Worm (Caenorhabditis elegans) whole organism, L1 larva: ENCODE results near the gene C34B4.2.

Experiments
- aly-2 ChIP-seq: fragments of 150-350 bp; optimal IDR thresholded peaks from 2 replicates; lab custom pipeline; 2014; ENCODE audit warnings: missing biosample characterization, missing genetic modification characterization
- ama-1 ChIP-seq: fragments of 150-350 bp; optimal IDR thresholded peaks from 2 replicates; lab custom pipeline; 2014
- blmp-1 ChIP-seq: fragments of 150-350 bp; optimal IDR thresholded peaks from 2 replicates; lab custom pipeline; 2014; ENCODE audit warnings: missing biosample characterization, missing genetic modification characterization
- elt-3 ChIP-seq, 6 experiments: fragments of 150-350 bp in 1 of 6; sonication (generic microtip); optimal IDR thresholded peaks; 2 replicates each; lab custom pipeline; 2017 to 2018; ENCODE audit warnings: missing biosample characterization in 6 of 6, missing genetic modification characterization in 6 of 6, inconsistent platforms in 1 of 6
- fkh-4 ChIP-seq: sonication (generic microtip); optimal IDR thresholded peaks from 2 replicates; lab custom pipeline; 2016; ENCODE audit warnings: missing compliant biosample characterization, missing genetic modification characterization, borderline replicate concordance
- lsy-2 ChIP-seq, 2 experiments: fragments of 150-350 bp; optimal IDR thresholded peaks; 2 replicates each; lab custom pipeline; 2014; ENCODE audit warnings: missing biosample characterization in 2 of 2, missing genetic modification characterization in 2 of 2
- mdl-1 ChIP-seq, 2 experiments: fragments of 150-350 bp; optimal IDR thresholded peaks; 2 replicates each; lab custom pipeline; 2014 to 2017; ENCODE audit warnings: missing biosample characterization in 2 of 2, missing genetic modification characterization in 2 of 2, inconsistent platforms in 1 of 2
- nhr-12 ChIP-seq: sonication (generic microtip); optimal IDR thresholded peaks from 2 replicates; lab custom pipeline; 2017; ENCODE audit warnings: missing biosample characterization, missing genetic modification characterization
- pqm-1 ChIP-seq: sonication (generic microtip); optimal IDR thresholded peaks from 3 replicates; lab custom pipeline; 2017; ENCODE audit warnings: missing biosample characterization, missing genetic modification characterization
- sup-37 ChIP-seq: fragments of 200-800 bp; sonication (Bioruptor generic); optimal IDR thresholded peaks from 2 replicates; lab custom pipeline; 2018; ENCODE audit warnings: mild to moderate bottlenecking, missing genetic modification characterization, missing compliant biosample characterization
- unc-62 ChIP-seq: fragments of 150-350 bp; optimal IDR thresholded peaks from 2 replicates; lab custom pipeline; 2014; ENCODE audit warnings: missing biosample characterization, missing genetic modification reagents, missing genetic modification characterization

- no peak for TF ChIP-seq lsy-2 (tag; optimal IDR thresholded peaks at IDR 0.05; lab: Kevin White, UChicago)
- TF ChIP-seq ama-1 (lab: Kevin White, UChicago): no peak
- TF ChIP-seq mdl-1 (tag; optimal IDR thresholded peaks at IDR 0.05; lab: Kevin White, UChicago): no peak
- no peak for TF ChIP-seq sup-37 (GFP tag; lab: Kevin White, UChicago)
- TF ChIP-seq aly-2 (tag; lab: Kevin White, UChicago): peak; percentile 52
- no peak for TF ChIP-seq pqm-1 (tag; lab: Kevin White, UChicago)
- no peak for TF ChIP-seq unc-62
- TF ChIP-seq fkh-4: no peak
- TF ChIP-seq nhr-12 (tag; lab: Kevin White, UChicago): no peak
- TF ChIP-seq blmp-1 (tag; lab: Kevin White, UChicago): no peak
- no peak for TF ChIP-seq elt-3 (tag; optimal IDR thresholded peaks at IDR 0.05; lab: Kevin White, UChicago)
These were observed 33.7 kb upstream of the C34B4.2 start, which contains the start of gene W07G4.8 for ce11 chrV:13049149-13049610.
